Worm (Caenorhabditis elegans) whole organism, L1 larva: Measurements from ENCODE around the gene R02D5.7.
A peak's percentile ranks its signal among the peaks of the same experiment; 100 is the strongest.

Experiments used
- C16A3.4 ChIP-seq: fragments of 150-350 bp; optimal IDR thresholded peaks from 2 replicates; lab custom pipeline; 2014; ENCODE audit warnings: missing biosample characterization, missing genetic modification characterization
- C34B4.2 ChIP-seq: sonication (generic microtip); optimal IDR thresholded peaks from 2 replicates; lab custom pipeline; 2017; ENCODE audit warnings: mild to moderate bottlenecking, missing genetic modification characterization, missing compliant biosample characterization
- Y116A8C.19 ChIP-seq: sonication (generic microtip); optimal IDR thresholded peaks from 2 replicates; lab custom pipeline; 2016; ENCODE audit warnings: missing compliant biosample characterization, missing genetic modification characterization, borderline replicate concordance
- aha-1 ChIP-seq: fragments of 150-350 bp; optimal IDR thresholded peaks from 2 replicates; lab custom pipeline; 2014; ENCODE audit warnings: missing biosample characterization, missing genetic modification characterization
- alr-1 ChIP-seq: fragments of 200-800 bp; sonication (Bioruptor generic); optimal IDR thresholded peaks from 2 replicates; lab custom pipeline; 2018; ENCODE audit warnings: borderline replicate concordance, mild to moderate bottlenecking, missing genetic modification characterization, missing compliant biosample characterization
- ceh-82 ChIP-seq, 3 experiments: fragments of 150-350 bp in 1 of 3; sonication (generic microtip) in 2 of 3; optimal IDR thresholded peaks; 2 replicates each; lab custom pipeline; 2014 to 2017; ENCODE audit warnings: missing biosample characterization in 3 of 3, missing genetic modification characterization in 3 of 3
- ceh-88 ChIP-seq: fragments of 200-800 bp; sonication (Bioruptor generic); IDR thresholded peaks from 2 replicates; pipeline ENCODE4 v1.3.6; 2022; ENCODE audit warnings: missing genetic modification characterization, missing compliant biosample characterization
- ceh-90 ChIP-seq: sonication (generic microtip); optimal IDR thresholded peaks from 2 replicates; lab custom pipeline; 2016; ENCODE audit warnings: missing genetic modification characterization, missing compliant biosample characterization
- dsc-1 ChIP-seq: sonication (generic microtip); optimal IDR thresholded peaks from 2 replicates; lab custom pipeline; 2016; ENCODE audit warnings: mild to moderate bottlenecking, missing genetic modification characterization, missing compliant biosample characterization
- efl-1 ChIP-seq, 4 experiments: fragments of 150-350 bp; optimal IDR thresholded peaks in 3 of 4; peaks in 1 of 4; 1 replicate in 1 of 4; 2 replicates in 3 of 4; lab custom pipeline; 2014; ENCODE audit warnings: missing biosample characterization in 2 of 4, missing genetic modification characterization in 2 of 4, missing genetic modification reagents in 2 of 4
- egl-27 ChIP-seq, 2 experiments: fragments of 150-350 bp in 1 of 2; sonication (generic microtip); optimal IDR thresholded peaks; 3 replicates each; lab custom pipeline; 2017 to 2018; ENCODE audit warnings: missing biosample characterization in 2 of 2, missing genetic modification characterization in 2 of 2, missing genetic modification reagents in 2 of 2
- elt-3 ChIP-seq, 6 experiments: fragments of 150-350 bp in 1 of 6; sonication (generic microtip); optimal IDR thresholded peaks; 2 replicates each; lab custom pipeline; 2017 to 2018; ENCODE audit warnings: missing biosample characterization in 6 of 6, missing genetic modification characterization in 6 of 6, inconsistent platforms in 1 of 6
- ets-5 ChIP-seq: fragments of 200-800 bp; sonication (Bioruptor generic); IDR thresholded peaks from 2 replicates; pipeline ENCODE4 v1.3.6; 2022; ENCODE audit warnings: missing genetic modification characterization, missing compliant biosample characterization
- fkh-10 ChIP-seq: sonication (generic microtip); optimal IDR thresholded peaks from 2 replicates; lab custom pipeline; 2017; ENCODE audit warnings: missing biosample characterization, missing genetic modification reagents, missing genetic modification characterization
- fkh-4 ChIP-seq: sonication (generic microtip); optimal IDR thresholded peaks from 2 replicates; lab custom pipeline; 2016; ENCODE audit warnings: missing compliant biosample characterization, missing genetic modification characterization, borderline replicate concordance
- fos-1 ChIP-seq: fragments of 150-350 bp; optimal IDR thresholded peaks from 2 replicates; lab custom pipeline; 2014; ENCODE audit warnings: missing biosample characterization, missing genetic modification characterization
- grh-1 ChIP-seq: fragments of 200-800 bp; sonication (Bioruptor generic); IDR thresholded peaks from 2 replicates; pipeline ENCODE4 v1.3.6; 2022; ENCODE audit warnings: missing genetic modification reagents, missing genetic modification characterization, missing compliant biosample characterization
- hpl-2 ChIP-seq: fragments of 150-350 bp; optimal IDR thresholded peaks from 2 replicates; lab custom pipeline; 2014; ENCODE audit warnings: missing biosample characterization, missing genetic modification reagents, missing genetic modification characterization
- lin-14 ChIP-seq: fragments of 200-800 bp; sonication (Bioruptor generic); optimal IDR thresholded peaks from 2 replicates; lab custom pipeline; 2018; ENCODE audit warnings: mild to moderate bottlenecking, missing genetic modification characterization, moderate library complexity, missing compliant biosample characterization
- lin-15B ChIP-seq: fragments of 150-350 bp; sonication (generic microtip); optimal IDR thresholded peaks from 3 replicates; lab custom pipeline; 2014; ENCODE audit warnings: missing biosample characterization, missing genetic modification characterization
- lin-35 ChIP-seq, 2 experiments: fragments of 150-350 bp; optimal IDR thresholded peaks; 2 replicates each; lab custom pipeline; 2014; ENCODE audit warnings: missing biosample characterization in 2 of 2, missing genetic modification characterization in 2 of 2, missing genetic modification reagents in 2 of 2
- lin-39 ChIP-seq: fragments of 150-350 bp; optimal IDR thresholded peaks from 2 replicates; lab custom pipeline; 2014; ENCODE audit warnings: missing biosample characterization, missing genetic modification reagents, missing genetic modification characterization
- lir-3 ChIP-seq: sonication (generic microtip); optimal IDR thresholded peaks from 2 replicates; lab custom pipeline; 2016; ENCODE audit warnings: mild to moderate bottlenecking, missing genetic modification characterization, moderate library complexity, missing compliant biosample characterization; ENCODE audit not compliant: poor library complexity
- mab-9 ChIP-seq: fragments of 200-800 bp; sonication (Bioruptor generic); IDR thresholded peaks from 2 replicates; pipeline ENCODE4 v1.3.6; 2022; ENCODE audit warnings: missing genetic modification reagents, missing genetic modification characterization, missing compliant biosample characterization
- mdl-1 ChIP-seq, 2 experiments: fragments of 150-350 bp; optimal IDR thresholded peaks; 2 replicates each; lab custom pipeline; 2014 to 2017; ENCODE audit warnings: missing biosample characterization in 2 of 2, missing genetic modification characterization in 2 of 2, inconsistent platforms in 1 of 2
- mef-2 ChIP-seq: fragments of 150-350 bp; optimal IDR thresholded peaks from 2 replicates; lab custom pipeline; 2014; ENCODE audit warnings: missing biosample characterization, missing genetic modification characterization
- mep-1 ChIP-seq: fragments of 150-350 bp; optimal IDR thresholded peaks from 2 replicates; lab custom pipeline; 2014; ENCODE audit warnings: missing biosample characterization, missing genetic modification characterization
- nhr-11 ChIP-seq: fragments of 150-350 bp; optimal IDR thresholded peaks from 2 replicates; lab custom pipeline; 2014; ENCODE audit warnings: missing biosample characterization, missing genetic modification characterization
- nhr-19 ChIP-seq: fragments of 200-800 bp; sonication (Bioruptor generic); conservative IDR thresholded peaks from 2 replicates; pipeline ENCODE4 v1.3.6; 2022; ENCODE audit warnings: missing genetic modification characterization, missing compliant biosample characterization
- nhr-28 ChIP-seq: fragments of 150-350 bp; optimal IDR thresholded peaks from 2 replicates; lab custom pipeline; 2014; ENCODE audit warnings: missing biosample characterization, missing genetic modification characterization
- nhr-47 ChIP-seq: sonication (generic microtip); optimal IDR thresholded peaks from 2 replicates; lab custom pipeline; 2016; ENCODE audit warnings: mild to moderate bottlenecking, missing genetic modification characterization, moderate library complexity, missing compliant biosample characterization
- nhr-71 ChIP-seq: sonication (generic microtip); optimal IDR thresholded peaks from 2 replicates; lab custom pipeline; 2016; ENCODE audit warnings: mild to moderate bottlenecking, missing genetic modification characterization, moderate library complexity, missing compliant biosample characterization
- nhr-84 ChIP-seq: sonication (generic microtip); optimal IDR thresholded peaks from 2 replicates; lab custom pipeline; 2017; ENCODE audit warnings: missing biosample characterization, missing genetic modification characterization
- nhr-85 ChIP-seq: sonication (generic microtip); peaks from one replicate; lab custom pipeline; 2016; ENCODE audit warnings: missing genetic modification characterization, inconsistent platforms, missing compliant biosample characterization
- rnt-1 ChIP-seq: sonication (generic microtip); optimal IDR thresholded peaks from 2 replicates; lab custom pipeline; 2016; ENCODE audit warnings: mild to moderate bottlenecking, missing genetic modification characterization, moderate library complexity, missing compliant biosample characterization
- sox-4 ChIP-seq: sonication (generic microtip); optimal IDR thresholded peaks from 2 replicates; lab custom pipeline; 2016; ENCODE audit warnings: missing genetic modification characterization, missing compliant biosample characterization
- sptf-1 ChIP-seq: fragments of 150-350 bp; optimal IDR thresholded peaks from 2 replicates; lab custom pipeline; 2014; ENCODE audit warnings: missing biosample characterization, missing genetic modification characterization
- sup-37 ChIP-seq: fragments of 200-800 bp; sonication (Bioruptor generic); optimal IDR thresholded peaks from 2 replicates; lab custom pipeline; 2018; ENCODE audit warnings: mild to moderate bottlenecking, missing genetic modification characterization, missing compliant biosample characterization
- swsn-7 ChIP-seq: sonication (generic microtip); optimal IDR thresholded peaks from 2 replicates; lab custom pipeline; 2016; ENCODE audit warnings: missing genetic modification characterization, missing compliant biosample characterization
- tlp-1 ChIP-seq: fragments of 150-350 bp; optimal IDR thresholded peaks from 2 replicates; lab custom pipeline; 2014; ENCODE audit warnings: missing biosample characterization, missing genetic modification characterization
- unc-30 ChIP-seq: sonication (generic microtip); optimal IDR thresholded peaks from 2 replicates; lab custom pipeline; 2017; ENCODE audit warnings: missing biosample characterization, missing genetic modification characterization
- unc-86 ChIP-seq: sonication (generic microtip); optimal IDR thresholded peaks from 2 replicates; lab custom pipeline; 2016; ENCODE audit warnings: missing genetic modification characterization, missing compliant biosample characterization
- xbp-1 ChIP-seq: sonication (generic microtip); optimal IDR thresholded peaks from 2 replicates; lab custom pipeline; 2016; ENCODE audit warnings: missing genetic modification characterization, missing compliant biosample characterization
- zag-1 ChIP-seq: fragments of 150-350 bp; optimal IDR thresholded peaks from 2 replicates; lab custom pipeline; 2014; ENCODE audit warnings: missing biosample characterization, missing genetic modification characterization
- ztf-11 ChIP-seq, 2 experiments: sonication (generic microtip); optimal IDR thresholded peaks; 2 replicates each; lab custom pipeline; 2016 to 2017; ENCODE audit warnings: missing genetic modification characterization in 2 of 2, missing biosample characterization in 1 of 2, missing compliant biosample characterization in 1 of 2
- ztf-4 ChIP-seq: fragments of 150-350 bp; optimal IDR thresholded peaks from 2 replicates; lab custom pipeline; 2014; ENCODE audit warnings: missing biosample characterization, missing genetic modification characterization

The R02D5.7 gene

DNA sequence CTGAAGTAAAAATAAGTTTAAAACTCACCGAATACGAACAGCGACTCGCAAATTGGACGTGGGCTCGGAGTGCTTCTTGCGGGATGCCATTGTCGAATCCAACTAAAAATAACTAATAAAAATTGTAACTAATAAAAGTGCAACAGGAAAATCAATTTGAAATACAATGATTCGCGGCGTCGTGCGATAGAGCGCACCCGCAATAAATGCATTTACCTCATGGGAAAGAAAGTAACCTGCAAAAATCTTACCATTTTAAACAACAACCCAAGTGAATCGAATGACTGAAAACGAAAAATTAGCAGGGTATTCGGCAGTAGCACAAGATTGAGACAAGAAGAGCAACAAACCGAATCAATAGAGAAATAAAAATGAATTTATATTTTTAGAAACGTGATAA lies 24.7 kb downstream of the R02D5.7 start, which contains the start of gene bmk-1 (continued):
- TF ChIP-seq nhr-47 (tag; lab: Kevin White, UChicago) (no peak), ztf-4 (tag; lab: Kevin White, UChicago) (no peak), tlp-1 (no peak), C34B4.2 (tag; lab: Kevin White, UChicago) (no peak), efl-1 (optimal IDR thresholded peaks at IDR 0.05; lab: Kevin White, UChicago) (peak; percentile 82 to 94), efl-1 (GFP tag; optimal IDR thresholded peaks at IDR 0.05 in 1 of 2; lab: Kevin White, UChicago) (peak; percentile 84 to 99), lin-15B (tag; lab: Kevin White, UChicago) (no peak), lir-3 (tag; lab: Kevin White, UChicago) (no peak), mef-2 (tag; lab: Kevin White, UChicago) (no peak), sup-37 (GFP tag; lab: Kevin White, UChicago) (no peak), fos-1 (tag; lab: Kevin White, UChicago) (no peak), lin-39 (tag; lab: Kevin White, UChicago) (no peak), ztf-11 (tag; optimal IDR thresholded peaks at IDR 0.05; lab: Kevin White, UChicago) (no peak), nhr-84 (no peak), ets-5 (GFP tag; lab: Robert Waterston, UW) (no peak), aha-1 (tag; lab: Kevin White, UChicago) (no peak), lin-14 (GFP tag; lab: Kevin White, UChicago) (no peak), zag-1 (tag; lab: Kevin White, UChicago) (no peak), lin-35 (GFP tag; optimal IDR thresholded peaks at IDR 0.05; lab: Kevin White, UChicago) (peak; percentile 71 to 92), mdl-1 (tag; optimal IDR thresholded peaks at IDR 0.05; lab: Kevin White, UChicago) (no peak), ceh-82 (tag; optimal IDR thresholded peaks at IDR 0.05; lab: Kevin White, UChicago) (no peak)

DNA sequence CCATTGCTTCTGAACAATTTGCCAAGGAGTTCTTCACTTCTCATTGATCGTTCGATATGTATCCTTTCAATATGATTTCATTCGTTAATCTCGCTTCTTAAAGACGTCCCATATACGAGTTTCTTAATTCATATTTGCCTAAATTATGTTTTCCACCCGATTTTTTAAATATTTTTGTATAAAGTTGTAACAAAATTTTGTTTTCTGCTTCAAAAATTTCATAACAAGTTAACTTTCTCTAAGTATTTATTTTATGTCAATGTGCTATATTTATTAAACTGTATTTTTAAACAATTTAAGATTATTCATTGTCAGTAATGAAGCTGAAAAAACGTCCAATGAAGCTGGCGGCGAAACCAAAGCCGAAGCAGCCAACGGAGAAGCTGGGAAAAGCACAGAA lies 31.9 kb downstream of the R02D5.7 start, which contains the start of gene F23B12.7:
TSS of gene F23B12.7 (plus strand) at position 301 of the 400 bp plus-strand sequence.
- TF ChIP-seq mep-1 (tag; lab: Kevin White, UChicago) (no peak), alr-1 (no peak), tlp-1 (no peak), C16A3.4 (tag; lab: Kevin White, UChicago) (no peak), grh-1 (no peak), swsn-7 (no peak), nhr-28 (no peak), nhr-19 (GFP tag; lab: Robert Waterston, UW) (no peak), ceh-90 (tag; lab: Kevin White, UChicago) (no peak)

DNA sequence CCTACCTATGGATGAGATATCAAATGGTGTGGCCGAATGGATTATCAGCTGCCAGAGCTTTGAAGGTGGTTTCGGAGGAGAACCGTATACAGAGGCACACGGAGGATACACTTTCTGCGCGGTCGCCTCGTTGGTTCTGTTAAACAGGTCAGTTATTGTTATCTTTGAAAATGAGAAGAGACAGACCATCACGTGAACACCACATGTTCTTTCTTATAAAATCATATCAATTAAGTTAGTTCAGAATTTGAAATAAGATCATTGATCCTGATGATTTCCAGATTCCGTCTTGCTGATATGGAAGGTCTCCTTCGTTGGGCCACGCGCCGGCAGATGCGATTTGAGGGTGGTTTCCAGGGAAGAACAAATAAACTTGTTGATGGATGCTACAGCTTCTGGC lies 32.6 kb downstream of the R02D5.7 start:
- TF ChIP-seq elt-3 (tag; optimal IDR thresholded peaks at IDR 0.05; lab: Kevin White, UChicago): peak in 1 of 6 experiments; percentile 69
- TF ChIP-seq nhr-71 (tag; lab: Kevin White, UChicago): peak; percentile 14
- TF ChIP-seq efl-1 (optimal IDR thresholded peaks at IDR 0.05; lab: Kevin White, UChicago): no peak
- TF ChIP-seq efl-1 (GFP tag; optimal IDR thresholded peaks at IDR 0.05 in 1 of 2; lab: Kevin White, UChicago): no peak
- no peak for TF ChIP-seq nhr-11 (tag; lab: Kevin White, UChicago)

DNA sequence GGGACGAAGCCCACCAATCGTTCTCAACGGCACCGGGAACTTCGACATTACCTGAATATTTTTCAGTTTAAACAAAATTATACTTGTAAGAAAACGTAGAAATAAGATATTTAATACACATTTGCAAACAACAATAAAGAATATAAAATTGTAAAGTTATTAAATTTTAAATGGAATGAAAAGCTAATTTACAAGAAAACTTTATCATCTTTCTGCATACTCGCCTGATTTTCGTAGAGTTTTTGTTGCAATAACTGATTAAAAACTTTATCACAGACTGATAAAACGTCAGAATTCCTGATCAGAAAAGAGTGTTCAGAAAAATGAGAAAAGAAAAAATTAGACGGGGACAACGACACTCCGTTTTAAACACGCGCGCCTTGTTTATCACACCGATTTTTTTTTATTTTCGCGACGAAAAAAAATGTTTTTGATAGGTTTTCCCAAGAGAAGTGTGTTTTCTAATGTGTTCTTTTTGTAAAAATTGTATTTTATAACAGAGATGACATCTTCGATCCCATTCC lies 34.0 kb downstream of the R02D5.7 start, which contains the start of the genes dlat-1 and fntb-1:
TSS of gene dlat-1 (minus strand) at position 51 of the 524 bp plus-strand sequence.
TSS of gene fntb-1 (plus strand) at position 412 of the 524 bp plus-strand sequence.
- TF ChIP-seq mdl-1 (tag; optimal IDR thresholded peaks at IDR 0.05; lab: Kevin White, UChicago) (no peak), lin-39 (tag; lab: Kevin White, UChicago) (no peak), mab-9 (GFP tag; lab: Robert Waterston, UW) (no peak), ceh-88 (GFP tag; lab: Robert Waterston, UW) (no peak), aha-1 (tag; lab: Kevin White, UChicago) (no peak), dsc-1 (no peak), efl-1 (optimal IDR thresholded peaks at IDR 0.05; lab: Kevin White, UChicago) (peak; percentile 12 to 25), efl-1 (GFP tag; optimal IDR thresholded peaks at IDR 0.05 in 1 of 2; lab: Kevin White, UChicago) (peak; percentile 20 to 90), Y116A8C.19 (tag; lab: Kevin White, UChicago) (no peak), fkh-10 (GFP tag; lab: Kevin White, UChicago) (no peak), ets-5 (GFP tag; lab: Robert Waterston, UW) (no peak), sox-4 (no peak), mep-1 (tag; lab: Kevin White, UChicago) (no peak), sptf-1 (tag; lab: Kevin White, UChicago) (no peak), unc-30 (tag; lab: Kevin White, UChicago) (no peak), fkh-4 (tag; lab: Kevin White, UChicago) (no peak), nhr-85 (tag; lab: Kevin White, UChicago) (no peak), unc-86 (tag; lab: Kevin White, UChicago) (no peak), rnt-1 (no peak), nhr-71 (tag; lab: Kevin White, UChicago) (peak; percentile 29), egl-27 (tag; optimal IDR thresholded peaks at IDR 0.05; lab: Kevin White, UChicago) (no peak), xbp-1 (tag; lab: Kevin White, UChicago) (no peak), lin-15B (tag; lab: Kevin White, UChicago) (no peak), hpl-2 (no peak), nhr-84 (no peak)
